Worm (Caenorhabditis elegans): ENCODE results near the gene gcc-2.
A peak's percentile ranks its signal among the peaks of the same experiment; 100 is the strongest.

gcc-2 gene

ce11 chrIII:9789607-9790073 is 27.7 kb upstream of the gcc-2 start, which contains the start of gene R10E11.5:
TSS of gene R10E11.5 (minus strand) at chrIII:9789657.
- no peak for TF ChIP-seq ceh-9 (tag; optimal IDR thresholded peaks at IDR 0.05)
- no peak for TF ChIP-seq egl-5 (tag; optimal IDR thresholded peaks at IDR 0.05)
- peak; percentile 70 for TF ChIP-seq nfya-1 (tag; optimal IDR thresholded peaks at IDR 0.05; ENCODE audit: insufficient read depth)
- no peak for TF ChIP-seq zag-1 (tag; optimal IDR thresholded peaks at IDR 0.05)
- no peak for TF ChIP-seq mdl-1 (tag; optimal IDR thresholded peaks at IDR 0.05)
- no peak for TF ChIP-seq nhr-76 (tag; optimal IDR thresholded peaks at IDR 0.05)

DNA sequence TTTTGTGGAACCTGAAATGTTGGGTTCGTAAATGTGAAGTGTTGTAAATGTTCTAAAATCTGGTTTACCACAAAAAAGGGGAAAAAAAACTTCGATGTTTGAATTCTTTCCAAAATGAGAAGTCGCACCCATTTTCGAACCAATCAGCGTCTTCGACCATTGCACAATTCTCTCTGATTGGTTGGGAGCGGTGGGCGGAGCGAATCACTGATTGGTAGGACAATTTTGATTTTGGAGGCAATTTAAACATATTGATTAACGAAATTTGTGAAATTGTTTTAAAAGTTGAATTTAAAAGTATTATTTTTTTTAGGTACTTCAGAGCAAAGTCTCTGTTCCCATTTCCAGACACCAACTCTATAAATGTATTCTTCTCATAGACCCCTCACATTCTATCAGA is 27.1 kb upstream of the gcc-2 start:
- TF ChIP-seq daf-12 (tag; optimal IDR thresholded peaks at IDR 0.05) (no peak), nfya-1 (tag; optimal IDR thresholded peaks at IDR 0.05; ENCODE audit: insufficient read depth) (peak; percentile 83)

DNA sequence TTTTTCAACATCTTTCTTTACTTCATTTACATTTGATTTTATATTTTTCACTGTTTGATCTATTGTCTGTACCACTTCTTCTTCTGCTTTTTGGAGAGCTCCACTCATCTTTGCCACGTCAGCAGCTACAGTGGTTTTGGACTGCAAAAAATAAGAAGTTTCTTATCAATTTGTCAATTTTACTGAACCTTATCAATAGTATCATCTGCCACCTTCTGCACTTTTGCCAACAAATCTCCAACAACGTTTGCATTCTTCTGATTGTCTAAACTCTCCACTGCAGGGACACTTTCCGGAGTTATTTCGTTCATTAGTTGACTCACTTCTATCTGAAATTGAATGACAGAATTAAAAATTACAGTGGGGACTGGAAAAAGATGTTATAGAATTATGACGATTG is 24.8 kb upstream of the gcc-2 start:
- TF ChIP-seq ceh-82 (tag; optimal IDR thresholded peaks at IDR 0.05) (no peak), mdl-1 (tag; optimal IDR thresholded peaks at IDR 0.05) (no peak), tbx-2 (tag; optimal IDR thresholded peaks at IDR 0.05) (no peak), elt-3 (tag; optimal IDR thresholded peaks at IDR 0.05) (no peak), pqm-1 (tag; optimal IDR thresholded peaks at IDR 0.05) (peak; percentile 90), lin-15B (tag; optimal IDR thresholded peaks at IDR 0.05) (no peak), elt-2 (tag; optimal IDR thresholded peaks at IDR 0.05) (peak; percentile 84), ceh-28 (tag; optimal IDR thresholded peaks at IDR 0.05) (no peak), mml-1 (tag; optimal IDR thresholded peaks at IDR 0.05) (no peak), ama-1 (optimal IDR thresholded peaks at IDR 0.05) (no peak), skn-1 (tag; optimal IDR thresholded peaks at IDR 0.05) (no peak), nhr-76 (tag; optimal IDR thresholded peaks at IDR 0.05) (no peak), eor-1 (tag; optimal IDR thresholded peaks at IDR 0.05) (no peak), pha-4 (tag; optimal IDR thresholded peaks at IDR 0.05) (peak; percentile 37), nhr-43 (tag; optimal IDR thresholded peaks at IDR 0.05; ENCODE audit: poor library complexity, severe bottlenecking) (no peak), zag-1 (tag; optimal IDR thresholded peaks at IDR 0.05) (no peak), nhr-77 (tag; optimal IDR thresholded peaks at IDR 0.05) (no peak), ceh-9 (tag; optimal IDR thresholded peaks at IDR 0.05) (no peak), daf-12 (tag; optimal IDR thresholded peaks at IDR 0.05) (no peak), nhr-23 (tag; optimal IDR thresholded peaks at IDR 0.05) (no peak)

DNA sequence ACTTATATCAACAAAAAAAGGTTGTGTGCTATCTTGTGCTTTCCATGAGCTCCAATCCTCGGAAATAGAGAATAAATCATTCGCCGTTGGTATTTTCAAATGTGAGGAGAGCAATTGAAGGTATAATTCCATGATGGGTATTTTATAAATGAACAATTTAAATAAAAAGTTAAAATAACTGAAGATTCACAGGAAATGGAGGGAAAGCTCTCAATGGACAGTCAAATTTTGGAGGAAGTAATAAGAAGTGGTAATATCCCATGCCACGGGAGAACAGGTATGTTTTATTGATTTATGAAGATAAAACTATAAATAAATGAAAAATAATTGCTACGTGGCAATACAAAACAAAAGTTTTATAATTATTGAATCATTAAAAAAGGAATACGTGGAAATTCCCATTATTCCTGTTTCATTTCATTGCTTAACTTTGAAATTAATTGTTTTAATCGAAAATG is 21.2 kb upstream of the gcc-2 start:
- TF ChIP-seq ztf-11 (tag; optimal IDR thresholded peaks at IDR 0.05) = no peak
- no peak for TF ChIP-seq ztf-4 (tag; optimal IDR thresholded peaks at IDR 0.05)
- TF ChIP-seq aly-2 (tag; optimal IDR thresholded peaks at IDR 0.05) = peak; percentile 65
- TF ChIP-seq tbx-2 (tag; optimal IDR thresholded peaks at IDR 0.05) = peak; percentile 28
- no peak for TF ChIP-seq R02D3.7 (tag; optimal IDR thresholded peaks at IDR 0.05)
- TF ChIP-seq nhr-23 (tag; optimal IDR thresholded peaks at IDR 0.05) = peak; percentile 21
- TF ChIP-seq lsy-12 (tag; optimal IDR thresholded peaks at IDR 0.05) = peak; percentile 63
- TF ChIP-seq sea-2 (GFP tag; optimal IDR thresholded peaks at IDR 0.05) = no peak
- TF ChIP-seq nhr-77 (tag; optimal IDR thresholded peaks at IDR 0.05) = peak; percentile 27
- TF ChIP-seq elt-2 (tag; optimal IDR thresholded peaks at IDR 0.05) = peak; percentile 24
- peak; percentile 23 for TF ChIP-seq jun-1 (tag; optimal IDR thresholded peaks at IDR 0.05)
- peak; percentile 8 for TF ChIP-seq ceh-82 (tag; optimal IDR thresholded peaks at IDR 0.05)
- peak; percentile 33 for TF ChIP-seq nhr-43 (tag; optimal IDR thresholded peaks at IDR 0.05; ENCODE audit: poor library complexity, severe bottlenecking)
- TF ChIP-seq ceh-28 (tag; optimal IDR thresholded peaks at IDR 0.05) = peak; percentile 22
- TF ChIP-seq ama-1 (optimal IDR thresholded peaks at IDR 0.05) = no peak

ce11 chrIII:9782483-9783081 is 20.6 kb upstream of the gcc-2 start, which contains the start of gene R10E11.6:
TSS of gene R10E11.6 (plus strand) at chrIII:9783006.
- no peak for TF ChIP-seq ZK546.5 (tag; optimal IDR thresholded peaks at IDR 0.05)
- TF ChIP-seq ceh-9 (tag; optimal IDR thresholded peaks at IDR 0.05) = no peak
- no peak for TF ChIP-seq ztf-11 (tag; optimal IDR thresholded peaks at IDR 0.05)
- no peak for TF ChIP-seq pha-4 (tag; optimal IDR thresholded peaks at IDR 0.05)
- no peak for TF ChIP-seq nhr-25 (tag; optimal IDR thresholded peaks at IDR 0.05)
- no peak for TF ChIP-seq mml-1 (tag; optimal IDR thresholded peaks at IDR 0.05)
- no peak for TF ChIP-seq daf-12 (tag; optimal IDR thresholded peaks at IDR 0.05)
- TF ChIP-seq fkh-2 (tag; optimal IDR thresholded peaks at IDR 0.05) = no peak
- no peak for TF ChIP-seq ztf-4 (tag; optimal IDR thresholded peaks at IDR 0.05)
- TF ChIP-seq nhr-43 (tag; optimal IDR thresholded peaks at IDR 0.05; ENCODE audit: poor library complexity, severe bottlenecking) = no peak
- no peak for TF ChIP-seq eor-1 (tag; optimal IDR thresholded peaks at IDR 0.05)
- TF ChIP-seq hmg-11 (tag; optimal IDR thresholded peaks at IDR 0.05) = no peak
- TF ChIP-seq egl-5 (tag; optimal IDR thresholded peaks at IDR 0.05) = no peak
- TF ChIP-seq nhr-11 (tag; optimal IDR thresholded peaks at IDR 0.05) = no peak
- no peak for TF ChIP-seq unc-39 (tag; optimal IDR thresholded peaks at IDR 0.05)
- TF ChIP-seq jun-1 (tag; optimal IDR thresholded peaks at IDR 0.05) = no peak
